Worm (Caenorhabditis elegans): Measurements from ENCODE around the gene srd-51.

Gene srd-51

DNA sequence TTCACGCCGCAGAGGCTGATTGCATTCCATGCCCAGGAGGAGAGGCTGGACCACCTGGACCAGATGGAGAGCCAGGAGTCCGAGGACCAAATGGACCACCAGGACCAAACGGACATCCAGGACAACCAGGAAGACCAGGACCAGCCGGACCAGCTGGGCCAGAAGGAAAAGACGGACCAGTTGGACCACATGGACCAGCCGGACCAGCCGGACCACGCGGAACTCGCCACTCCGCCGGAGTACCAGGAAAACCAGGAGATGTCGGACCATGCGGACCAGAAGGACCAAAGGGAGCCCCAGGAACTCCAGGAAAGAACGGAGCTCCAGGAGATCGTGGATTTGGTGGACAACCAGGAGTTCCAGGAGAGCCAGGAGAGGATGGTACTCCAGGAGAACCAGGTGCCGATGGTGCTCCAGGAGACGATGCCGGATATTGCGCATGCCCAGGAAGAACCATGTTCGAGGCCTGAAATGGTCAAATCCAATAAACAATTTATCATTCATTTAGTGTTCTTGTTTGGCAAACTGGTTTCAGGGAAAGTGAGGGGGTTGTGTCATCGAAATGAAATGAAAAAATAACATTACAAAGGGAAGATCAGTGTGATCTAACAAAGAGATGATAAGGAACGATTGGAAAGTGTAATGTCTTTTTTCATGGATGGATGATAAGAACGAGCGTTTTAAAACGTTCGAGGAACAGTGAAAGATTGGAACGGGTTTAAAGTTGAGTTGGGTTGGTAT lies 14.6 kb downstream of the srd-51 start (continued):
- TF ChIP-seq rec-8 (tag; optimal IDR thresholded peaks at IDR 0.05) (no peak), madf-10 (tag; optimal IDR thresholded peaks at IDR 0.05) (no peak), somi-1 (GFP tag; optimal IDR thresholded peaks at IDR 0.05) (no peak), ceh-100 (GFP tag; IDR thresholded peaks at IDR 0.05) (no peak), nhr-179 (tag; optimal IDR thresholded peaks at IDR 0.05) (peak; percentile 29), ama-1 (optimal IDR thresholded peaks at IDR 0.05) (no peak), ama-1 (GFP tag; optimal IDR thresholded peaks at IDR 0.05) (no peak), sea-2 (GFP tag; IDR thresholded peaks at IDR 0.05) (peak; percentile 58; the same call in 1 of the 2 replicates), egrh-3 (GFP tag; IDR thresholded peaks at IDR 0.05) (peak; percentile 75; the same call in 1 of the 2 replicates), Y53F4B.3 (GFP tag; IDR thresholded peaks at IDR 0.05) (no peak), madf-3 (GFP tag; IDR thresholded peaks at IDR 0.05) (no peak), ZK185.1 (tag; optimal IDR thresholded peaks at IDR 0.05; ENCODE audit: poor library complexity, severe bottlenecking) (no peak), F52B5.7 (tag; optimal IDR thresholded peaks at IDR 0.05) (no peak), Y67H2A.10 (GFP tag; conservative IDR thresholded peaks at IDR 0.05) (no peak), F37B4.10 (GFP tag; IDR thresholded peaks at IDR 0.05) (no peak), ceh-58 (GFP tag; IDR thresholded peaks at IDR 0.05) (no peak), rpc-1 (optimal IDR thresholded peaks at IDR 0.05) (no peak), rpc-1 (tag; optimal IDR thresholded peaks at IDR 0.05) (no peak), nfya-2 (GFP tag; IDR thresholded peaks at IDR 0.05) (no peak), pbrm-1 (GFP tag; IDR thresholded peaks at IDR 0.05) (no peak), mes-4 (tag; optimal IDR thresholded peaks at IDR 0.05) (no peak)

DNA sequence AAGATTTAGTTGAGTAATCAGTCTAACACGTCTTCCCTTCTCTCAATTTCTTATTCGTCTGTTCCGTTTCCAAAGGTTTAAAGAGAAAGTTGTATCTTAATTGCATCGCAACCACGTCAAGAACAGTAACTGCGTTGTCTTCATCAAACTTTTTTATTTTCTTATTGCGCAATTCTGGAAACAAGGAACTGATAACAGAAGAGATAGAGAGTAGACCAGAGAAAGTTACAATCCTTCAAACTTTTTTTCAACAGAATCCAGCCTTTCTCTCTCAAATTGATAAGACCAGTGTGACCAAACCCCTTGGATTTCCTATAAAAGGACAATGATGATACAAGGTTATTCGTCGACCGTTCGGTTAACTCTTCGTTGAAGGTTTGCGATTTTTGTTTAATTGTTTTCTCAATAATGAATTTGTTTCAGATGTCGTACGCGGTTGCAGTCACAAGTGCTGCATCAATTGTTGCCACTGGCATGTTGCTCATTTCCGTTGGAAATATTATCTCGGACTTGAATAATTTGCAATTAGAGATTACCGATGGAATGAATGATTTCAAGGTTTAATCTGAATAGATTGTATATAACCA lies 15.6 kb downstream of the srd-51 start, which contains the start of gene col-184:
Gene col-184, plus strand, starts transcription at position 409 of the 587 bp plus-strand sequence.
- TF ChIP-seq nhr-90 (tag; optimal IDR thresholded peaks at IDR 0.05) (no peak), F37B4.10 (GFP tag; IDR thresholded peaks at IDR 0.05) (no peak), F57A8.1 (GFP tag; optimal IDR thresholded peaks at IDR 0.05) (no peak), attf-3 (GFP tag; conservative IDR thresholded peaks at IDR 0.05) (no peak), K12H6.12 (tag; optimal IDR thresholded peaks at IDR 0.05) (no peak), snpc-1.3 (tag; optimal IDR thresholded peaks at IDR 0.05; ENCODE audit: insufficient read depth) (no peak), egrh-3 (GFP tag; IDR thresholded peaks at IDR 0.05) (no peak), lin-40 (tag; optimal IDR thresholded peaks at IDR 0.05) (peak; percentile 55), zim-3 (tag; optimal IDR thresholded peaks at IDR 0.05) (peak; percentile 25), Y53G8AR.9 (GFP tag; conservative IDR thresholded peaks at IDR 0.05) (no peak), attf-5 (GFP tag; optimal IDR thresholded peaks at IDR 0.05) (no peak), atf-7 (tag; optimal IDR thresholded peaks at IDR 0.05) (no peak), rcor-1 (GFP tag; IDR thresholded peaks at IDR 0.05) (no peak), nhr-80 (tag; optimal IDR thresholded peaks at IDR 0.05) (no peak), ama-1 (optimal IDR thresholded peaks at IDR 0.05) (no peak), ama-1 (GFP tag; optimal IDR thresholded peaks at IDR 0.05) (no peak), nfya-2 (GFP tag; IDR thresholded peaks at IDR 0.05) (no peak), madf-8 (GFP tag; conservative IDR thresholded peaks at IDR 0.05) (no peak), hlh-12 (tag; optimal IDR thresholded peaks at IDR 0.05) (no peak), Y79H2A.3 (GFP tag; conservative IDR thresholded peaks at IDR 0.05) (no peak), B0019.2 (GFP tag; conservative IDR thresholded peaks at IDR 0.05) (no peak), mxl-1 (tag; optimal IDR thresholded peaks at IDR 0.05) (no peak), dpl-1 (GFP tag; optimal IDR thresholded peaks at IDR 0.05) (no peak), ztf-26 (tag; optimal IDR thresholded peaks at IDR 0.05) (peak; percentile 50), D2030.7 (GFP tag; IDR thresholded peaks at IDR 0.05) (no peak), die-1 (tag; optimal IDR thresholded peaks at IDR 0.05) (no peak), ceh-91 (GFP tag; IDR thresholded peaks at IDR 0.05) (no peak)

All from whole organism, young adult.